Worm (Caenorhabditis elegans) whole organism, young adult: ENCODE data around the gene D2096.9.

Experiments
- B0261.1 ChIP-seq: sonication (generic microtip); optimal IDR thresholded peaks from 2 replicates; lab custom pipeline; 2016; ENCODE audit warnings: mild to moderate bottlenecking, missing genetic modification characterization, moderate library complexity, missing compliant biosample characterization
- B0336.3 ChIP-seq: fragments of 200-800 bp; sonication (Bioruptor generic); IDR thresholded peaks from 2 replicates; pipeline ENCODE4 v1.3.6; 2022; ENCODE audit warnings: missing genetic modification characterization, missing compliant biosample characterization
- F10E7.11 ChIP-seq: sonication (generic microtip); optimal IDR thresholded peaks from 2 replicates; lab custom pipeline; 2017; ENCODE audit warnings: mild to moderate bottlenecking, missing genetic modification characterization, moderate library complexity, missing compliant biosample characterization
- F49E8.2 ChIP-seq: sonication (generic microtip); optimal IDR thresholded peaks from 3 replicates; lab custom pipeline; 2017; ENCODE audit warnings: missing genetic modification characterization, mild to moderate bottlenecking, missing compliant biosample characterization, antibody characterized with exemption, moderate library complexity; ENCODE audit not compliant: insufficient read depth
- Y53F4B.3 ChIP-seq: fragments of 200-800 bp; sonication (Bioruptor generic); IDR thresholded peaks from 2 replicates; pipeline ENCODE4 v1.3.6; 2022; ENCODE audit warnings: missing genetic modification reagents, missing genetic modification characterization, missing compliant biosample characterization
- aptf-2 ChIP-seq: fragments of 200-800 bp; sonication (Bioruptor generic); conservative IDR thresholded peaks from 2 replicates; pipeline ENCODE4 v1.3.6; 2022; ENCODE audit warnings: missing genetic modification reagents, missing genetic modification characterization, missing compliant biosample characterization
- athp-1 ChIP-seq: sonication (generic microtip); optimal IDR thresholded peaks from 2 replicates; lab custom pipeline; 2017; ENCODE audit warnings: mild to moderate bottlenecking, missing genetic modification characterization, missing compliant biosample characterization
- attf-5 ChIP-seq: fragments of 200-800 bp; sonication (Bioruptor generic); optimal IDR thresholded peaks from 2 replicates; lab custom pipeline; 2018; ENCODE audit warnings: mild to moderate bottlenecking, missing genetic modification characterization, missing compliant biosample characterization
- ceh-100 ChIP-seq: fragments of 200-800 bp; sonication (Bioruptor generic); IDR thresholded peaks from 2 replicates; pipeline ENCODE4 v1.3.6; 2022; ENCODE audit warnings: missing genetic modification reagents, missing genetic modification characterization, missing compliant biosample characterization
- ceh-79 ChIP-seq: sonication (generic microtip); optimal IDR thresholded peaks from 2 replicates; lab custom pipeline; 2017; ENCODE audit warnings: mild to moderate bottlenecking, missing genetic modification characterization, missing compliant biosample characterization
- ceh-91 ChIP-seq: fragments of 200-800 bp; sonication (Bioruptor generic); IDR thresholded peaks from 2 replicates; pipeline ENCODE4 v1.3.6; 2022; ENCODE audit warnings: missing genetic modification reagents, missing genetic modification characterization, missing compliant biosample characterization
- efl-1 ChIP-seq: fragments of 150-350 bp; optimal IDR thresholded peaks from 2 replicates; lab custom pipeline; 2014; ENCODE audit warnings: missing biosample characterization, missing genetic modification reagents, missing genetic modification characterization
- egl-44 ChIP-seq: fragments of 200-800 bp; sonication (Bioruptor generic); IDR thresholded peaks from 2 replicates; pipeline ENCODE4 v1.3.6; 2022; ENCODE audit warnings: missing genetic modification reagents, missing genetic modification characterization, missing compliant biosample characterization
- ekl-4 ChIP-seq: fragments of 200-800 bp; sonication (Bioruptor generic); IDR thresholded peaks from 2 replicates; pipeline ENCODE4 v1.3.6; 2022; ENCODE audit warnings: missing genetic modification reagents, missing genetic modification characterization, missing compliant biosample characterization
- lag-1 ChIP-seq: fragments of 200-800 bp; sonication (Bioruptor generic); IDR thresholded peaks from 2 replicates; pipeline ENCODE4 v1.3.6; 2022; ENCODE audit warnings: missing genetic modification reagents, missing genetic modification characterization, missing compliant biosample characterization
- let-526 ChIP-seq: fragments of 200-800 bp; sonication (Bioruptor generic); IDR thresholded peaks from 2 replicates; pipeline ENCODE4 v1.3.6; 2022; ENCODE audit warnings: missing genetic modification reagents, missing genetic modification characterization, missing compliant biosample characterization
- let-607 ChIP-seq, 2 experiments: fragments of 200-800 bp in 1 of 2; sonication (Bioruptor generic) in 1 of 2; sonication (generic microtip) in 1 of 2; optimal IDR thresholded peaks; 2 replicates each; lab custom pipeline; 2016 to 2018; ENCODE audit warnings: mild to moderate bottlenecking in 2 of 2, missing compliant biosample characterization in 2 of 2, missing genetic modification characterization in 2 of 2, moderate library complexity in 2 of 2, missing genotype in 1 of 2
- lin-35 ChIP-seq, 3 experiments: fragments of 150-350 bp in 2 of 3; sonication (generic microtip) in 1 of 3; optimal IDR thresholded peaks; 2 replicates each; lab custom pipeline; 2014 to 2018; ENCODE audit warnings: missing biosample characterization in 3 of 3, missing genetic modification characterization in 3 of 3, missing genetic modification reagents in 3 of 3
- lin-54 ChIP-seq: fragments of 200-800 bp; sonication (Bioruptor generic); optimal IDR thresholded peaks from 2 replicates; lab custom pipeline; 2018; ENCODE audit warnings: mild to moderate bottlenecking, missing genetic modification characterization, missing compliant biosample characterization
- lir-1 ChIP-seq: fragments of 200-800 bp; sonication (Bioruptor generic); conservative IDR thresholded peaks from 2 replicates; pipeline ENCODE4 v1.3.6; 2022; ENCODE audit warnings: missing genetic modification reagents, missing genetic modification characterization, missing compliant biosample characterization
- madf-10 ChIP-seq: sonication (generic microtip); optimal IDR thresholded peaks from 2 replicates; lab custom pipeline; 2016; ENCODE audit warnings: mild to moderate bottlenecking, missing genetic modification characterization, missing compliant biosample characterization
- madf-6 ChIP-seq: fragments of 200-800 bp; sonication (Bioruptor generic); IDR thresholded peaks from 2 replicates; pipeline ENCODE4 v1.3.6; 2022; ENCODE audit warnings: missing genetic modification reagents, missing genetic modification characterization, missing compliant biosample characterization
- mxl-1 ChIP-seq: sonication (generic microtip); optimal IDR thresholded peaks from 2 replicates; lab custom pipeline; 2016; ENCODE audit warnings: missing genetic modification characterization, missing compliant biosample characterization
- nfya-1 ChIP-seq: sonication (generic microtip); optimal IDR thresholded peaks from 2 replicates; lab custom pipeline; 2017; ENCODE audit warnings: antibody characterized with exemption, missing compliant biosample characterization, missing genetic modification characterization, borderline replicate concordance; ENCODE audit not compliant: insufficient read depth
- nfya-2 ChIP-seq: fragments of 200-800 bp; sonication (Bioruptor generic); IDR thresholded peaks from 2 replicates; pipeline ENCODE4 v1.3.6; 2022; ENCODE audit warnings: missing genetic modification reagents, missing genetic modification characterization, missing compliant biosample characterization
- nfyb-1 ChIP-seq: fragments of 200-800 bp; sonication (Bioruptor generic); IDR thresholded peaks from 2 replicates; pipeline ENCODE4 v1.3.6; 2022; ENCODE audit warnings: missing genetic modification reagents, missing genetic modification characterization, missing compliant biosample characterization
- nhr-90 ChIP-seq: sonication (generic microtip); optimal IDR thresholded peaks from 2 replicates; lab custom pipeline; 2016; ENCODE audit warnings: missing genotype, mild to moderate bottlenecking, missing genetic modification characterization, missing compliant biosample characterization
- pbrm-1 ChIP-seq: fragments of 200-800 bp; sonication (Bioruptor generic); IDR thresholded peaks from 2 replicates; pipeline ENCODE4 v1.3.6; 2022; ENCODE audit warnings: missing genetic modification reagents, missing genetic modification characterization, missing compliant biosample characterization
- rcor-1 ChIP-seq: fragments of 200-800 bp; sonication (Bioruptor generic); IDR thresholded peaks from 2 replicates; pipeline ENCODE4 v1.3.6; 2022; ENCODE audit warnings: missing genetic modification reagents, missing genetic modification characterization, missing compliant biosample characterization
- sea-2 ChIP-seq: fragments of 200-800 bp; sonication (Bioruptor generic); IDR thresholded peaks from 2 replicates; pipeline ENCODE4 v1.3.6; 2022; ENCODE audit warnings: missing genetic modification characterization, missing compliant biosample characterization
- snpc-1.3 ChIP-seq: sonication (generic microtip); optimal IDR thresholded peaks from 2 replicates; lab custom pipeline; 2017; ENCODE audit warnings: missing genetic modification characterization, mild to moderate bottlenecking, missing compliant biosample characterization, antibody characterized with exemption, moderate library complexity, missing genotype, missing genetic modification reagents; ENCODE audit not compliant: insufficient read depth
- snpc-4 ChIP-seq, 5 experiments: fragments of 150-350 bp in 1 of 5; sonication (generic microtip) in 4 of 5; optimal IDR thresholded peaks; 2 replicates each; lab custom pipeline; 2014 to 2018; ENCODE audit warnings: missing genetic modification characterization in 5 of 5, missing biosample characterization in 3 of 5, antibody characterized with exemption in 2 of 5, mild to moderate bottlenecking in 2 of 5, missing compliant biosample characterization in 2 of 5, missing genotype in 2 of 5, moderate library complexity in 2 of 5, missing genetic modification reagents in 1 of 5
- somi-1 ChIP-seq: fragments of 200-800 bp; sonication (Bioruptor generic); optimal IDR thresholded peaks from 2 replicates; lab custom pipeline; 2018; ENCODE audit warnings: mild to moderate bottlenecking, missing genetic modification characterization, missing compliant biosample characterization
- unc-130 ChIP-seq: sonication (generic microtip); optimal IDR thresholded peaks from 2 replicates; lab custom pipeline; 2016; ENCODE audit warnings: missing genetic modification reagents, missing genetic modification characterization, missing compliant biosample characterization
- xnd-1 ChIP-seq: sonication (generic microtip); optimal IDR thresholded peaks from 2 replicates; lab custom pipeline; 2016; ENCODE audit warnings: missing genotype, missing genetic modification reagents, missing genetic modification characterization, missing compliant biosample characterization
- zfh-2 ChIP-seq: fragments of 200-800 bp; sonication (Bioruptor generic); conservative IDR thresholded peaks from 2 replicates; pipeline ENCODE4 v1.3.6; 2022; ENCODE audit warnings: missing genetic modification reagents, missing genetic modification characterization, missing compliant biosample characterization
- ztf-22 ChIP-seq: fragments of 200-800 bp; sonication (Bioruptor generic); optimal IDR thresholded peaks from 2 replicates; lab custom pipeline; 2018; ENCODE audit warnings: mild to moderate bottlenecking, missing genetic modification characterization, moderate library complexity, missing compliant biosample characterization
- ztf-3 ChIP-seq: fragments of 200-800 bp; sonication (Bioruptor generic); optimal IDR thresholded peaks from 2 replicates; lab custom pipeline; 2018; ENCODE audit warnings: mild to moderate bottlenecking, missing genetic modification characterization, missing compliant biosample characterization

D2096.9 gene

ce11 chrIV:8358492-8358891, 24.1 kb downstream of the D2096.9 start, which contains the start of gene D2096.13:
TSS of gene D2096.13 (minus strand) at chrIV:8358592.
- TF ChIP-seq nfya-1 (tag; lab: Kevin White, UChicago) (no peak), rcor-1 (GFP tag; lab: Robert Waterston, UW) (no peak), snpc-1.3 (tag; lab: Kevin White, UChicago) (no peak), ekl-4 (no peak), pbrm-1 (GFP tag; lab: Robert Waterston, UW) (no peak), aptf-2 (GFP tag; lab: Robert Waterston, UW) (no peak), B0261.1 (no peak), lin-35 (GFP tag; optimal IDR thresholded peaks at IDR 0.05; lab: Kevin White, UChicago) (no peak), ceh-79 (tag; lab: Kevin White, UChicago) (no peak), nhr-90 (tag; lab: Kevin White, UChicago) (no peak), sea-2 (no peak), egl-44 (GFP tag; lab: Robert Waterston, UW) (no peak), snpc-4 (GFP tag; optimal IDR thresholded peaks at IDR 0.05; lab: Kevin White, UChicago) (no peak), snpc-4 (tag; optimal IDR thresholded peaks at IDR 0.05; lab: Kevin White, UChicago) (no peak), nfya-2 (GFP tag; lab: Robert Waterston, UW) (no peak), Y53F4B.3 (GFP tag; lab: Robert Waterston, UW) (no peak), ztf-22 (no peak), nfyb-1 (GFP tag; lab: Robert Waterston, UW) (no peak), ztf-3 (GFP tag; lab: Kevin White, UChicago) (no peak), madf-10 (tag; lab: Kevin White, UChicago) (no peak), xnd-1 (tag; lab: Kevin White, UChicago) (no peak)

- TF ChIP-seq zfh-2 (GFP tag; lab: Robert Waterston, UW), result peak; percentile 84
- no peak for TF ChIP-seq attf-5 (GFP tag; lab: Kevin White, UChicago)
Measured at ce11 chrIV:8357299-8357698, 25.3 kb downstream of the D2096.9 start.

- TF ChIP-seq efl-1, result no peak
- TF ChIP-seq let-526 (GFP tag; lab: Robert Waterston, UW), result no peak
- no peak for TF ChIP-seq athp-1
- TF ChIP-seq lin-54 (GFP tag; lab: Kevin White, UChicago), result no peak
- no peak for TF ChIP-seq madf-6
- TF ChIP-seq B0336.3 (GFP tag; lab: Robert Waterston, UW), result no peak
- TF ChIP-seq ceh-91, result no peak
- no peak for TF ChIP-seq lag-1 (GFP tag; lab: Robert Waterston, UW)
- TF ChIP-seq nhr-90 (tag; lab: Kevin White, UChicago), result no peak
- no peak for TF ChIP-seq ceh-100 (GFP tag; lab: Robert Waterston, UW)
- TF ChIP-seq somi-1 (GFP tag; lab: Kevin White, UChicago), result no peak
- no peak for TF ChIP-seq egl-44 (GFP tag; lab: Robert Waterston, UW)
- no peak for TF ChIP-seq F49E8.2 (tag; lab: Kevin White, UChicago)
- TF ChIP-seq lir-1 (GFP tag; lab: Robert Waterston, UW), result no peak
- TF ChIP-seq mxl-1 (tag; lab: Kevin White, UChicago), result no peak
- no peak for TF ChIP-seq F10E7.11 (tag; lab: Kevin White, UChicago)
- no peak for TF ChIP-seq let-607 (tag; optimal IDR thresholded peaks at IDR 0.05; lab: Kevin White, UChicago)
- no peak for TF ChIP-seq ztf-3 (GFP tag; lab: Kevin White, UChicago)
- TF ChIP-seq unc-130 (GFP tag; lab: Kevin White, UChicago), result no peak
- TF ChIP-seq attf-5 (GFP tag; lab: Kevin White, UChicago), result no peak
- TF ChIP-seq, all 124 proteins: peak for 0
Measured at ce11 chrIV:8355592-8355991, 27.0 kb downstream of the D2096.9 start, which contains the start of the genes F17E9.2 and col-116. TSS of gene F17E9.2 (plus strand) at chrIV:8355892. TSS of gene col-116 (plus strand) at chrIV:8355906.
